Fruit fly (Drosophila melanogaster): ENCODE measurements around the gene CG1792.

Gene CG1792

dm6 chr3R:31604409-31605116, 11.5 kb upstream of the CG1792 start:
- no peak for TF ChIP-seq CG8478 (optimal IDR thresholded peaks at IDR 0.05)
- no peak for TF ChIP-seq CTCF (optimal IDR thresholded peaks at IDR 0.05)

- TF ChIP-seq CG8478 (optimal IDR thresholded peaks at IDR 0.05) (no peak), CTCF (optimal IDR thresholded peaks at IDR 0.05) (no peak)
Measured at dm6 chr3R:31605117-31605432, 11.0 kb upstream of the CG1792 start.

dm6 chr3R:31605790-31606189, 10.3 kb upstream of the CG1792 start:
- TF ChIP-seq CG8478 (optimal IDR thresholded peaks at IDR 0.05) (no peak), CTCF (optimal IDR thresholded peaks at IDR 0.05) (no peak)

- TF ChIP-seq CTCF (optimal IDR thresholded peaks at IDR 0.05): no peak
- TF ChIP-seq CG8478 (optimal IDR thresholded peaks at IDR 0.05): no peak
Measured at dm6 chr3R:31606242-31607143, 9.6 kb upstream of the CG1792 start.

- TF ChIP-seq CTCF (optimal IDR thresholded peaks at IDR 0.05) (no peak), CG8478 (optimal IDR thresholded peaks at IDR 0.05) (no peak)
Measured at dm6 chr3R:31607287-31607849, 8.7 kb upstream of the CG1792 start.

- TF ChIP-seq CG8478 (optimal IDR thresholded peaks at IDR 0.05): no peak
- no peak for TF ChIP-seq CTCF (optimal IDR thresholded peaks at IDR 0.05)
Measured at dm6 chr3R:31608030-31608429, 8.1 kb upstream of the CG1792 start.

- TF ChIP-seq CG8478 (optimal IDR thresholded peaks at IDR 0.05) (peak; percentile 67), CTCF (optimal IDR thresholded peaks at IDR 0.05) (no peak)
Measured at dm6 chr3R:31608438-31609188, 7.5 kb upstream of the CG1792 start.

- TF ChIP-seq CG8478 (optimal IDR thresholded peaks at IDR 0.05): no peak
- peak in 1 of 2 experiments; percentile 29 for TF ChIP-seq CTCF (optimal IDR thresholded peaks at IDR 0.05)
Measured at dm6 chr3R:31609413-31610054, 6.6 kb upstream of the CG1792 start.

- no peak for TF ChIP-seq CG8478 (optimal IDR thresholded peaks at IDR 0.05)
- TF ChIP-seq CTCF (optimal IDR thresholded peaks at IDR 0.05): no peak
Measured at dm6 chr3R:31610639-31611594, 5.2 kb upstream of the CG1792 start, which contains the start of gene Med. TSS of gene Med (plus strand) at chr3R:31611046.

dm6 chr3R:31612564-31612963, 3.5 kb upstream of the CG1792 start, which contains the start of gene CycG:
TSS of gene CycG (minus strand) at chr3R:31612664.
- no peak for TF ChIP-seq CG8478 (optimal IDR thresholded peaks at IDR 0.05)
- no peak for TF ChIP-seq CTCF (optimal IDR thresholded peaks at IDR 0.05)

- TF ChIP-seq CG8478 (optimal IDR thresholded peaks at IDR 0.05) (no peak), CTCF (optimal IDR thresholded peaks at IDR 0.05) (no peak)
Measured at dm6 chr3R:31617801-31618200, 1.7 kb downstream of the CG1792 start, which contains the start of gene pasha. TSS of gene pasha (plus strand) at chr3R:31617977.

- TF ChIP-seq CTCF (optimal IDR thresholded peaks at IDR 0.05): no peak
- TF ChIP-seq CG8478 (optimal IDR thresholded peaks at IDR 0.05): no peak
Measured at dm6 chr3R:31621814-31622213, 5.7 kb downstream of the CG1792 start, which contains the start of gene kek6. TSS of gene kek6 (plus strand) at chr3R:31622136.

- TF ChIP-seq CTCF (optimal IDR thresholded peaks at IDR 0.05) (no peak), CG8478 (optimal IDR thresholded peaks at IDR 0.05) (no peak)
Measured at dm6 chr3R:31622648-31623047, 6.5 kb downstream of the CG1792 start.
